Fruit fly (Drosophila melanogaster) whole organism, embryonic: ENCODE data around the gene CG33107.
A peak's percentile ranks its signal among the peaks of the same experiment; 100 is the strongest.

Experiments
- Atf6 ChIP-seq: fragments of 200-800 bp; sonication (Bioruptor generic); IDR thresholded peaks from 2 replicates; pipeline ENCODE4 v1.3.6; 2022; ENCODE audit warnings: missing biosample characterization, missing genetic modification characterization
- CG10321 ChIP-seq: fragments of 200-800 bp; sonication (Bioruptor generic); IDR thresholded peaks from 2 replicates; pipeline ENCODE4 v1.3.6; 2022; ENCODE audit warnings: missing biosample characterization, missing genetic modification characterization
- CG11456 ChIP-seq: fragments of 200-800 bp; sonication (Bioruptor generic); IDR thresholded peaks from 3 replicates; pipeline ENCODE4 v1.3.6; 2022; ENCODE audit warnings: missing biosample characterization, missing genetic modification characterization
- CG11695 ChIP-seq: fragments of 200-800 bp; sonication (Bioruptor generic); IDR thresholded peaks from 3 replicates; pipeline ENCODE4 v1.3.6; 2022; ENCODE audit warnings: missing biosample characterization, missing genetic modification characterization
- CG13123 ChIP-seq: fragments of 200-800 bp; sonication (Bioruptor generic); optimal IDR thresholded peaks from 2 replicates; lab custom pipeline; 2016; ENCODE audit warnings: missing biosample characterization, missing genetic modification characterization
- CG13296 ChIP-seq: fragments of 200-800 bp; sonication (Bioruptor generic); optimal IDR thresholded peaks from 3 replicates; lab custom pipeline; 2018; ENCODE audit warnings: missing biosample characterization, mild to moderate bottlenecking, missing genetic modification characterization
- CG15696 ChIP-seq: fragments of 200-800 bp; sonication (Bioruptor generic); optimal IDR thresholded peaks from 2 replicates; lab custom pipeline; 2019; ENCODE audit warnings: missing biosample characterization, mild to moderate bottlenecking, missing genetic modification characterization, moderate library complexity
- CG17385 ChIP-seq: fragments of 200-800 bp; sonication (Bioruptor generic); optimal IDR thresholded peaks from 3 replicates; lab custom pipeline; 2018; ENCODE audit warnings: missing biosample characterization, mild to moderate bottlenecking, missing genetic modification characterization
- CG18011 ChIP-seq: fragments of 200-800 bp; sonication (Bioruptor generic); optimal IDR thresholded peaks from 2 replicates; lab custom pipeline; 2017; ENCODE audit warnings: missing biosample characterization, missing genetic modification characterization, mild to moderate bottlenecking, moderate library complexity, missing genotype
- CG1832 ChIP-seq: fragments of 200-800 bp; sonication (Bioruptor generic); optimal IDR thresholded peaks from 2 replicates; lab custom pipeline; 2017; ENCODE audit warnings: missing biosample characterization, mild to moderate bottlenecking, missing genetic modification characterization, inconsistent platforms
- CG2202 ChIP-seq: fragments of 200-800 bp; sonication (Bioruptor generic); optimal IDR thresholded peaks from 2 replicates; lab custom pipeline; 2018; ENCODE audit warnings: missing biosample characterization, mild to moderate bottlenecking, missing genetic modification characterization
- CG30020 ChIP-seq: fragments of 200-800 bp; optimal IDR thresholded peaks from 2 replicates; lab custom pipeline; 2019; ENCODE audit warnings: missing biosample characterization, mild to moderate bottlenecking, missing genetic modification characterization, moderate library complexity
- CG3163 ChIP-seq: fragments of 200-800 bp; sonication (Bioruptor generic); optimal IDR thresholded peaks from 3 replicates; lab custom pipeline; 2016; ENCODE audit warnings: missing biosample characterization, missing genetic modification characterization
- CG32532 ChIP-seq: fragments of 200-800 bp; sonication (Bioruptor generic); IDR thresholded peaks from 2 replicates; pipeline ENCODE4 v1.3.6; 2022; ENCODE audit warnings: missing biosample characterization, missing genetic modification characterization
- CG3847 ChIP-seq: fragments of 200-800 bp; sonication (Bioruptor generic); IDR thresholded peaks from 2 replicates; pipeline ENCODE4 v1.3.6; 2022; ENCODE audit warnings: missing biosample characterization, missing genetic modification characterization
- CG4707 ChIP-seq: fragments of 200-800 bp; sonication (Bioruptor generic); optimal IDR thresholded peaks from 2 replicates; lab custom pipeline; 2018; ENCODE audit warnings: missing biosample characterization, mild to moderate bottlenecking, missing genetic modification characterization, moderate library complexity
- CG4820 ChIP-seq: fragments of 200-800 bp; sonication (Bioruptor generic); optimal IDR thresholded peaks from 3 replicates; lab custom pipeline; 2016; ENCODE audit warnings: missing biosample characterization, missing genetic modification characterization
- CG6175 ChIP-seq: fragments of 200-800 bp; sonication (Bioruptor generic); IDR thresholded peaks from 3 replicates; pipeline ENCODE4 v1.3.6; 2022; ENCODE audit warnings: missing biosample characterization, missing genetic modification characterization
- CG6689 ChIP-seq: fragments of 200-800 bp; sonication (Bioruptor generic); IDR thresholded peaks from 2 replicates; pipeline ENCODE4 v1.3.6; 2022; ENCODE audit warnings: missing biosample characterization, missing genetic modification characterization
- CG8290 ChIP-seq, 3 experiments: fragments of 200-800 bp; sonication (Bioruptor generic); optimal IDR thresholded peaks; 2 replicates each; lab custom pipeline; 2016 to 2019; ENCODE audit warnings: missing biosample characterization in 3 of 3, missing genetic modification characterization in 3 of 3, mild to moderate bottlenecking in 2 of 3, moderate library complexity in 1 of 3
- Deaf1 ChIP-seq: fragments of 200-800 bp; optimal IDR thresholded peaks from 3 replicates; lab custom pipeline; 2019; ENCODE audit warnings: missing biosample characterization, mild to moderate bottlenecking, missing genetic modification characterization, moderate library complexity
- Fer1 ChIP-seq: fragments of 200-800 bp; sonication (Bioruptor generic); optimal IDR thresholded peaks from 2 replicates; lab custom pipeline; 2017; ENCODE audit warnings: missing biosample characterization, mild to moderate bottlenecking, missing genetic modification characterization
- Fer3 ChIP-seq: fragments of 200-800 bp; sonication (Bioruptor generic); optimal IDR thresholded peaks from 2 replicates; lab custom pipeline; 2018; ENCODE audit warnings: missing biosample characterization, mild to moderate bottlenecking, missing genetic modification characterization, moderate library complexity
- Kr ChIP-seq: fragments of 200-800 bp; sonication (Bioruptor generic); optimal IDR thresholded peaks from 2 replicates; lab custom pipeline; 2017; ENCODE audit warnings: missing biosample characterization, mild to moderate bottlenecking, missing genetic modification characterization
- Lhr ChIP-seq: fragments of 200-800 bp; sonication (Bioruptor generic); optimal IDR thresholded peaks from 3 replicates; lab custom pipeline; 2017; ENCODE audit warnings: mild to moderate bottlenecking, missing biosample characterization, missing genetic modification reagents, missing genetic modification characterization
- Lim3 ChIP-seq: fragments of 200-800 bp; sonication (Bioruptor generic); IDR thresholded peaks from 2 replicates; pipeline ENCODE4 v1.3.6; 2022; ENCODE audit warnings: missing biosample characterization, missing genetic modification characterization
- MBD-R2 ChIP-seq: fragments of 200-800 bp; sonication (Bioruptor generic); IDR thresholded peaks from 2 replicates; pipeline ENCODE4 v1.3.6; 2022; ENCODE audit warnings: missing biosample characterization, missing genetic modification characterization
- Med ChIP-seq: fragments of 200-800 bp; sonication (Bioruptor generic); peaks from one replicate; lab custom pipeline; 2016; ENCODE audit warnings: missing biosample characterization, missing genetic modification characterization, mild to moderate bottlenecking, inconsistent platforms, moderate library complexity
- Mes4 ChIP-seq: fragments of 200-800 bp; sonication (Bioruptor generic); optimal IDR thresholded peaks from 2 replicates; lab custom pipeline; 2016; ENCODE audit warnings: missing biosample characterization, missing genetic modification characterization
- Oli ChIP-seq: fragments of 200-800 bp; sonication (Bioruptor generic); optimal IDR thresholded peaks from 2 replicates; lab custom pipeline; 2018; ENCODE audit warnings: missing biosample characterization, mild to moderate bottlenecking, missing genetic modification characterization, moderate library complexity
- Ptx1 ChIP-seq: fragments of 200-800 bp; sonication (Bioruptor generic); IDR thresholded peaks from 2 replicates; pipeline ENCODE4 v1.3.6; 2022; ENCODE audit warnings: missing biosample characterization, missing genetic modification characterization
- Tbp ChIP-seq: fragments of >200 bp; optimal IDR thresholded peaks from 2 replicates; lab custom pipeline; 2018; ENCODE audit warnings: missing biosample characterization, missing genetic modification characterization
- chn ChIP-seq: fragments of 200-800 bp; sonication (Bioruptor generic); optimal IDR thresholded peaks from 2 replicates; lab custom pipeline; 2016; ENCODE audit warnings: missing biosample characterization, missing genetic modification characterization
- dimm ChIP-seq: fragments of 200-800 bp; sonication (Bioruptor generic); IDR thresholded peaks from 2 replicates; pipeline ENCODE4 v1.3.6; 2022; ENCODE audit warnings: missing biosample characterization, missing genetic modification characterization
- gcm2 ChIP-seq: fragments of 200-800 bp; sonication (Bioruptor generic); optimal IDR thresholded peaks from 2 replicates; lab custom pipeline; 2016; ENCODE audit warnings: missing biosample characterization, missing genetic modification characterization
- grn ChIP-seq: fragments of 200-800 bp; sonication (Bioruptor generic); optimal IDR thresholded peaks from 3 replicates; lab custom pipeline; 2017; ENCODE audit warnings: missing biosample characterization, missing genetic modification characterization
- hkb ChIP-seq, 2 experiments: fragments of 200-800 bp in 1 of 2; fragments of >200 bp in 1 of 2; sonication (Bioruptor generic) in 1 of 2; IDR thresholded peaks in 1 of 2; optimal IDR thresholded peaks in 1 of 2; 2 replicates each; pipeline versions ENCODE4 v1.3.6 to Lab custom; 2017 to 2022; ENCODE audit warnings: missing biosample characterization in 1 of 2, missing genetic modification characterization in 1 of 2
- mld ChIP-seq: fragments of 200-800 bp; sonication (Bioruptor generic); IDR thresholded peaks from 3 replicates; pipeline ENCODE4 v1.3.6; 2022; ENCODE audit warnings: missing biosample characterization, missing genetic modification characterization; ENCODE audit not compliant: partially characterized antibody
- nom ChIP-seq: fragments of 200-800 bp; sonication (Bioruptor generic); optimal IDR thresholded peaks from 2 replicates; lab custom pipeline; 2017; ENCODE audit warnings: missing biosample characterization, missing genetic modification characterization, mild to moderate bottlenecking, moderate library complexity, missing genetic modification reagents
- pfk ChIP-seq: fragments of 200-800 bp; sonication (Bioruptor generic); optimal IDR thresholded peaks from 2 replicates; lab custom pipeline; 2018; ENCODE audit warnings: missing biosample characterization, mild to moderate bottlenecking, missing genetic modification characterization, moderate library complexity
- sens ChIP-seq: fragments of 200-800 bp; sonication (Bioruptor generic); peaks from one replicate; lab custom pipeline; 2016; ENCODE audit warnings: missing biosample characterization, missing genetic modification characterization
- slou ChIP-seq: fragments of 200-800 bp; sonication (Bioruptor generic); optimal IDR thresholded peaks from 3 replicates; lab custom pipeline; 2016; ENCODE audit warnings: missing biosample characterization, missing genetic modification characterization
- so ChIP-seq: fragments of 200-800 bp; sonication (Bioruptor generic); IDR thresholded peaks from 3 replicates; pipeline ENCODE4 v1.3.6; 2022; ENCODE audit warnings: missing biosample characterization, missing genetic modification characterization
- sug ChIP-seq: fragments of 200-800 bp; optimal IDR thresholded peaks from 2 replicates; lab custom pipeline; 2019; ENCODE audit warnings: missing biosample characterization, mild to moderate bottlenecking, missing genetic modification characterization, moderate library complexity
- trh ChIP-seq: fragments of 200-800 bp; sonication (Bioruptor generic); optimal IDR thresholded peaks from 2 replicates; lab custom pipeline; 2016; ENCODE audit warnings: missing biosample characterization, missing genetic modification characterization
- yki ChIP-seq: fragments of >200 bp; optimal IDR thresholded peaks from 3 replicates; lab custom pipeline; 2018

The CG33107 gene

DNA sequence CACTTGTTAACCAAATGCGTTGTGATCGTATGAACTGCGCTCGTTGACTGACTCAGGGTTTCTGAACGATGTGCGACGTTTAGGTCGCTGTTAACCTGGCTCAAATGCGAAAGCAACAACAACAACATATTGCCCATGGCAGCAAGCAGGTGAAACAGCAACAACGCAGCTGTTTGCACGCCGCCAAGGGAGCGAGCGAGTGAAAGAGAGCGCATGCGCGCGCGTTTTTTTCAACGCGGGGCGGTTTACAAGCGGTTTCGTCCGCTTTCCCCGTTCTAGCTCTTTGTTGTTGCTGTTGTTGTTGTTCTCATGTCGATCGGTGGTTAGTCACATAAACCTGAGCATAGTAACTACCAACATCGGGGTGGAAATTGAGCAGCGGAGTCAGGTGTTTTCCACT, 48.5 kb upstream of the CG33107 start (continued):
- TF ChIP-seq Kr, result no peak
- no peak for TF ChIP-seq CG8290 (GFP tag; optimal IDR thresholded peaks at IDR 0.05; lab: Kevin White, UChicago)
- no peak for TF ChIP-seq CG8290 (tag; optimal IDR thresholded peaks at IDR 0.05; lab: Kevin White, UChicago)
- no peak for TF ChIP-seq dimm (GFP tag; lab: Robert Waterston, UW)
- no peak for TF ChIP-seq nom (GFP tag; lab: Kevin White, UChicago)
- TF ChIP-seq CG17385 (GFP tag; lab: Kevin White, UChicago), result no peak
- TF ChIP-seq trh, result no peak
- no peak for TF ChIP-seq Fer1
- no peak for TF ChIP-seq Lhr
- TF ChIP-seq CG6689, result no peak
- TF ChIP-seq mld (GFP tag; lab: Robert Waterston, UW), result no peak
- TF ChIP-seq CG10321 (GFP tag; lab: Robert Waterston, UW), result peak; percentile 56
- TF ChIP-seq CG11695 (GFP tag; lab: Robert Waterston, UW), result no peak
- TF ChIP-seq CG18011 (GFP tag; lab: Kevin White, UChicago), result no peak
- no peak for TF ChIP-seq CG3163 (GFP tag; lab: Kevin White, UChicago)
- no peak for TF ChIP-seq CG13296
- no peak for TF ChIP-seq CG6175 (GFP tag; lab: Robert Waterston, UW)
- TF ChIP-seq Med, result peak; percentile 30
- TF ChIP-seq sens (GFP tag; lab: Kevin White, UChicago), result peak; percentile 81
- TF ChIP-seq CG2202 (tag; lab: Kevin White, UChicago), result no peak
- TF ChIP-seq pfk (GFP tag; lab: Kevin White, UChicago), result no peak
- no peak for TF ChIP-seq grn
- no peak for TF ChIP-seq so (GFP tag; lab: Robert Waterston, UW)
- TF ChIP-seq yki, result no peak
- TF ChIP-seq CG3847 (GFP tag; lab: Robert Waterston, UW), result no peak
- no peak for TF ChIP-seq CG32532 (GFP tag; lab: Robert Waterston, UW)
- TF ChIP-seq Lim3 (GFP tag; lab: Robert Waterston, UW), result no peak
- no peak for TF ChIP-seq slou
- TF ChIP-seq Atf6 (GFP tag; lab: Robert Waterston, UW), result no peak
- TF ChIP-seq chn, result no peak
- no peak for TF ChIP-seq hkb (optimal IDR thresholded peaks at IDR 0.05; lab: Kevin White, UChicago)
- TF ChIP-seq hkb (GFP tag; IDR thresholded peaks at IDR 0.05; lab: Robert Waterston, UW), result 0 out of 2 replicates have a peak, but pooled peaks have one; percentile 12
- no peak for TF ChIP-seq CG15696 (tag; lab: Kevin White, UChicago)
- TF ChIP-seq CG1832 (GFP tag; lab: Kevin White, UChicago), result peak; percentile 76
- TF ChIP-seq CG30020, result no peak
- TF ChIP-seq Tbp (GFP tag; lab: Kevin White, UChicago), result peak; percentile 78
- no peak for TF ChIP-seq MBD-R2 (GFP tag; lab: Robert Waterston, UW)
- no peak for TF ChIP-seq Deaf1
- TF ChIP-seq CG4707, result no peak
- TF ChIP-seq CG4820 (GFP tag; lab: Kevin White, UChicago), result no peak
- TF ChIP-seq Mes4 (GFP tag; lab: Kevin White, UChicago), result no peak
- TF ChIP-seq Fer3 (tag; lab: Kevin White, UChicago), result no peak
- no peak for TF ChIP-seq gcm2 (GFP tag; lab: Kevin White, UChicago)
- no peak for TF ChIP-seq sug (tag; lab: Kevin White, UChicago)
- no peak for TF ChIP-seq CG13123
- TF ChIP-seq Ptx1 (GFP tag; lab: Robert Waterston, UW), result no peak
- TF ChIP-seq Oli (tag; lab: Kevin White, UChicago), result no peak
- no peak for TF ChIP-seq CG11456 (GFP tag; lab: Robert Waterston, UW)
- TF ChIP-seq, all 482 proteins: peak for 20
